Worm (Caenorhabditis elegans) whole organism, early embryonic: ENCODE data around the gene aqp-11.

Experiments
- B0310.2 ChIP-seq: sonication (generic microtip); optimal IDR thresholded peaks from 2 replicates; lab custom pipeline; 2016; ENCODE audit warnings: mild to moderate bottlenecking, missing genetic modification characterization, missing compliant biosample characterization
- ama-1 ChIP-seq: fragments of 150-350 bp; optimal IDR thresholded peaks from 2 replicates; lab custom pipeline; 2014
- ceh-36 ChIP-seq: sonication (generic microtip); optimal IDR thresholded peaks from 2 replicates; lab custom pipeline; 2016; ENCODE audit warnings: missing genetic modification characterization, inconsistent platforms, missing compliant biosample characterization
- ets-7 ChIP-seq: sonication (generic microtip); optimal IDR thresholded peaks from 2 replicates; lab custom pipeline; 2016; ENCODE audit warnings: missing genotype, missing genetic modification characterization, missing compliant biosample characterization
- flt-1 ChIP-seq: fragments of 200-800 bp; sonication (Bioruptor generic); IDR thresholded peaks from 2 replicates; pipeline ENCODE4 v1.3.6; 2022; ENCODE audit warnings: missing genetic modification characterization, missing compliant biosample characterization
- pes-1 ChIP-seq: fragments of 200-800 bp; sonication (Bioruptor generic); IDR thresholded peaks from 2 replicates; pipeline ENCODE4 v1.3.6; 2022; ENCODE audit warnings: missing genetic modification reagents, missing genetic modification characterization, missing compliant biosample characterization
- scrt-1 ChIP-seq: fragments of 200-800 bp; sonication (Bioruptor generic); IDR thresholded peaks from 2 replicates; pipeline ENCODE4 v1.3.6; 2022; ENCODE audit warnings: missing genetic modification characterization, missing compliant biosample characterization
- tbx-11 ChIP-seq: fragments of 200-800 bp; sonication (Bioruptor generic); IDR thresholded peaks from 2 replicates; pipeline ENCODE4 v1.3.6; 2022; ENCODE audit warnings: missing genetic modification characterization, missing compliant biosample characterization
- tra-4 ChIP-seq: sonication (generic microtip); optimal IDR thresholded peaks from 2 replicates; lab custom pipeline; 2017; ENCODE audit warnings: missing genetic modification characterization, missing compliant biosample characterization

DNA sequence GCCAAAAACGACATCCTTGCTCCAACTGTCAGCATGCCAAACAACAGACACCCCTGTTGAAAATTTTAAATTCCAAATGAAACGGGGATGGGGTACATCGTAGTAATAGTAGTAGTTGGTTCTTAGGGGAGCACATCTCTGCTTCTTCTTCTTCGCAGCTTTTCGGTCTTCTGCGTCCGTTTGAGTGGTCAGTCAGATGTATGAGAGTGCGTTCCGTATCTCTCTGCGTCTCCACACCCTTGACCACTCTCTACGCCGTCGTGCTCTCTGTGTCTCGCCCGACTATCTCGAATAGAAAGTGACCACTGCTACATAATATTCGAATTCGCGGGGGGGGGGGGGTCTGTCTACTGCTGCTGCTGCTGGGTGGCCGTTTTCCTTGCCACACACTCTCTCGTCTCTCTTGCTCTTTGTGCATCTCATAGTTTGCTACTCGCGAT, 39.8 kb downstream of the aqp-11 start:
- TF ChIP-seq pes-1 (GFP tag; lab: Robert Waterston, UW) (no peak), flt-1 (GFP tag; lab: Robert Waterston, UW) (no peak), ama-1 (no peak), B0310.2 (tag; lab: Kevin White, UChicago) (no peak), ceh-36 (tag; lab: Kevin White, UChicago) (peak; percentile 16), ets-7 (tag; lab: Kevin White, UChicago) (no peak), tra-4 (no peak), tbx-11 (no peak), scrt-1 (GFP tag; lab: Robert Waterston, UW) (no peak)
